Fruit fly (Drosophila melanogaster) whole organism, adult: Measurements from ENCODE around the gene RfC4.

Source experiments
- CG11617 ChIP-seq: fragments of 200-800 bp; sonication (Bioruptor generic); optimal IDR thresholded peaks from 2 replicates; lab custom pipeline; 2017; ENCODE audit warnings: mild to moderate bottlenecking, missing biosample characterization, missing genetic modification reagents, missing genetic modification characterization
- CG12768 ChIP-seq: fragments of 200-800 bp; sonication (Bioruptor generic); optimal IDR thresholded peaks from 2 replicates; lab custom pipeline; 2017; ENCODE audit warnings: missing biosample characterization, missing genetic modification characterization, mild to moderate bottlenecking, moderate library complexity, missing genetic modification reagents
- CG14711 ChIP-seq: fragments of 200-800 bp; sonication (Bioruptor generic); optimal IDR thresholded peaks from 2 replicates; lab custom pipeline; 2018; ENCODE audit warnings: missing biosample characterization, mild to moderate bottlenecking, missing genetic modification characterization, moderate library complexity
- CG1620 ChIP-seq: fragments of 200-800 bp; sonication (Bioruptor generic); optimal IDR thresholded peaks from 2 replicates; lab custom pipeline; 2016; ENCODE audit warnings: missing biosample characterization, missing genetic modification characterization
- CG33017 ChIP-seq: fragments of 200-800 bp; sonication (Bioruptor generic); optimal IDR thresholded peaks from 2 replicates; lab custom pipeline; 2018; ENCODE audit warnings: missing biosample characterization, mild to moderate bottlenecking, missing genetic modification characterization, moderate library complexity
- CG5204 ChIP-seq: fragments of 200-800 bp; sonication (Bioruptor generic); optimal IDR thresholded peaks from 2 replicates; lab custom pipeline; 2016; ENCODE audit warnings: missing biosample characterization, missing genetic modification characterization
- CG7045 ChIP-seq: fragments of 200-800 bp; sonication (Bioruptor generic); optimal IDR thresholded peaks from 2 replicates; lab custom pipeline; 2017; ENCODE audit warnings: missing biosample characterization, mild to moderate bottlenecking, missing genetic modification characterization
- CG7101 ChIP-seq: fragments of 200-800 bp; sonication (Bioruptor generic); optimal IDR thresholded peaks from 2 replicates; lab custom pipeline; 2018; ENCODE audit warnings: missing biosample characterization, mild to moderate bottlenecking, missing genetic modification characterization, moderate library complexity
- Clk ChIP-seq: fragments of 200-800 bp; sonication (Bioruptor generic); optimal IDR thresholded peaks from 2 replicates; lab custom pipeline; 2017; ENCODE audit warnings: missing biosample characterization, missing genetic modification characterization
- Crg-1 ChIP-seq: fragments of 200-800 bp; sonication (Bioruptor generic); optimal IDR thresholded peaks from 2 replicates; lab custom pipeline; 2016; ENCODE audit warnings: missing biosample characterization, missing genetic modification characterization
- Hr96 ChIP-seq: fragments of 200-800 bp; sonication (Bioruptor generic); optimal IDR thresholded peaks from 2 replicates; lab custom pipeline; 2016; ENCODE audit warnings: missing biosample characterization, missing genetic modification characterization
- Mnt ChIP-seq: fragments of 200-800 bp; sonication (Bioruptor generic); optimal IDR thresholded peaks from 2 replicates; lab custom pipeline; 2016; ENCODE audit warnings: missing biosample characterization, mild to moderate bottlenecking, missing genetic modification characterization
- bab1 ChIP-seq: fragments of 200-800 bp; sonication (Bioruptor generic); optimal IDR thresholded peaks from 3 replicates; lab custom pipeline; 2019; ENCODE audit warnings: missing biosample characterization, mild to moderate bottlenecking, missing genetic modification characterization, moderate library complexity
- cic ChIP-seq: fragments of 200-800 bp; sonication (Bioruptor generic); optimal IDR thresholded peaks from 2 replicates; lab custom pipeline; 2017; ENCODE audit warnings: missing biosample characterization, mild to moderate bottlenecking, missing genetic modification characterization, moderate library complexity
- cnc ChIP-seq, 2 experiments: fragments of >200 bp; optimal IDR thresholded peaks; 2 replicates each; lab custom pipeline; 2017
- kay ChIP-seq: fragments of 200-800 bp; sonication (Bioruptor generic); peaks from one replicate; lab custom pipeline; 2016; ENCODE audit warnings: missing biosample characterization, missing genetic modification characterization, borderline replicate concordance
- ovo ChIP-seq: fragments of 200-800 bp; sonication (Bioruptor generic); optimal IDR thresholded peaks from 2 replicates; lab custom pipeline; 2016; ENCODE audit warnings: missing biosample characterization, missing genetic modification characterization
- pad ChIP-seq: fragments of 200-800 bp; sonication (Bioruptor generic); optimal IDR thresholded peaks from 3 replicates; lab custom pipeline; 2017; ENCODE audit warnings: missing biosample characterization, missing genetic modification characterization, mild to moderate bottlenecking, moderate library complexity, missing genetic modification reagents
- tj ChIP-seq: fragments of 200-800 bp; sonication (Bioruptor generic); optimal IDR thresholded peaks from 3 replicates; lab custom pipeline; 2017; ENCODE audit warnings: missing biosample characterization, mild to moderate bottlenecking, missing genetic modification characterization, moderate library complexity
- toe ChIP-seq: fragments of 200-800 bp; sonication (Bioruptor generic); optimal IDR thresholded peaks from 2 replicates; lab custom pipeline; 2016; ENCODE audit warnings: missing biosample characterization, missing genetic modification characterization

The RfC4 gene

dm6 chr3L:4142064-4142463, 6.2 kb upstream of the RfC4 start, which contains the start of gene CG32260:
TSS of gene CG32260 (plus strand) at chr3L:4142364.
- no peak for TF ChIP-seq CG5204 (GFP tag; lab: Kevin White, UChicago)
- no peak for TF ChIP-seq CG12768 (GFP tag; lab: Kevin White, UChicago)
- no peak for TF ChIP-seq CG1620 (GFP tag; lab: Kevin White, UChicago)
- no peak for TF ChIP-seq cic (GFP tag; lab: Kevin White, UChicago)
- TF ChIP-seq tj (GFP tag; lab: Kevin White, UChicago) = no peak
- TF ChIP-seq CG7045 (GFP tag; lab: Kevin White, UChicago) = no peak
- TF ChIP-seq toe (GFP tag; lab: Kevin White, UChicago) = no peak
- no peak for TF ChIP-seq Hr96 (GFP tag; lab: Kevin White, UChicago)
- no peak for TF ChIP-seq Mnt (GFP tag; lab: Kevin White, UChicago)
- no peak for TF ChIP-seq pad (GFP tag; lab: Kevin White, UChicago)
- TF ChIP-seq cnc (optimal IDR thresholded peaks at IDR 0.05; lab: Kevin White, UChicago) = no peak
- TF ChIP-seq kay = no peak
- no peak for TF ChIP-seq ovo (GFP tag; lab: Kevin White, UChicago)
- TF ChIP-seq CG11617 (GFP tag; lab: Kevin White, UChicago) = no peak
- no peak for TF ChIP-seq CG33017 (tag; lab: Kevin White, UChicago)
- TF ChIP-seq Clk (GFP tag; lab: Kevin White, UChicago) = no peak
- no peak for TF ChIP-seq CG14711 (tag; lab: Kevin White, UChicago)
- TF ChIP-seq bab1 (GFP tag; lab: Kevin White, UChicago) = no peak
- TF ChIP-seq CG7101 (tag; lab: Kevin White, UChicago) = no peak

dm6 chr3L:4141167-4141566, 5.3 kb upstream of the RfC4 start, which contains the start of gene Akh:
TSS of gene Akh (plus strand) at chr3L:4141467.
- TF ChIP-seq cnc (optimal IDR thresholded peaks at IDR 0.05; lab: Kevin White, UChicago) (no peak), CG11617 (GFP tag; lab: Kevin White, UChicago) (no peak), CG7101 (tag; lab: Kevin White, UChicago) (no peak), bab1 (GFP tag; lab: Kevin White, UChicago) (no peak), CG1620 (GFP tag; lab: Kevin White, UChicago) (no peak), ovo (GFP tag; lab: Kevin White, UChicago) (no peak), Hr96 (GFP tag; lab: Kevin White, UChicago) (no peak), Mnt (GFP tag; lab: Kevin White, UChicago) (no peak), kay (no peak), CG14711 (tag; lab: Kevin White, UChicago) (no peak), CG12768 (GFP tag; lab: Kevin White, UChicago) (no peak), cic (GFP tag; lab: Kevin White, UChicago) (no peak), toe (GFP tag; lab: Kevin White, UChicago) (no peak), CG33017 (tag; lab: Kevin White, UChicago) (no peak)

- TF ChIP-seq ovo (GFP tag; lab: Kevin White, UChicago) (no peak), CG7045 (GFP tag; lab: Kevin White, UChicago) (no peak), Hr96 (GFP tag; lab: Kevin White, UChicago) (no peak), tj (GFP tag; lab: Kevin White, UChicago) (no peak), toe (GFP tag; lab: Kevin White, UChicago) (no peak), CG7101 (tag; lab: Kevin White, UChicago) (peak; percentile 21), pad (GFP tag; lab: Kevin White, UChicago) (no peak), cnc (optimal IDR thresholded peaks at IDR 0.05; lab: Kevin White, UChicago) (no peak), CG14711 (tag; lab: Kevin White, UChicago) (peak; percentile 12), kay (no peak), CG1620 (GFP tag; lab: Kevin White, UChicago) (peak; percentile 54), CG5204 (GFP tag; lab: Kevin White, UChicago) (no peak), Mnt (GFP tag; lab: Kevin White, UChicago) (peak; percentile 36), CG12768 (GFP tag; lab: Kevin White, UChicago) (no peak), cic (GFP tag; lab: Kevin White, UChicago) (no peak), CG11617 (GFP tag; lab: Kevin White, UChicago) (peak; percentile 35), CG33017 (tag; lab: Kevin White, UChicago) (peak; percentile 24), Clk (GFP tag; lab: Kevin White, UChicago) (no peak), bab1 (GFP tag; lab: Kevin White, UChicago) (peak; percentile 75), Crg-1 (GFP tag; lab: Kevin White, UChicago) (no peak)
Observed at dm6 chr3L:4138804-4139521, 3.1 kb upstream of the RfC4 start, which contains the start of the genes Rop and Ras64B. TSS of gene Rop (minus strand) at chr3L:4138996. TSS of gene Ras64B (plus strand) at chr3L:4139076.

dm6 chr3L:4133724-4134678, 1.8 kb downstream of the RfC4 start, which contains the start of gene ens:
TSS of gene ens (minus strand) at chr3L:4134550.
- TF ChIP-seq cic (GFP tag; lab: Kevin White, UChicago) (peak; percentile 18), CG33017 (tag; lab: Kevin White, UChicago) (no peak), pad (GFP tag; lab: Kevin White, UChicago) (peak; percentile 68), CG7101 (tag; lab: Kevin White, UChicago) (peak; percentile 17), CG1620 (GFP tag; lab: Kevin White, UChicago) (no peak), tj (GFP tag; lab: Kevin White, UChicago) (peak; percentile 15), bab1 (GFP tag; lab: Kevin White, UChicago) (peak; percentile 61), cnc (optimal IDR thresholded peaks at IDR 0.05; lab: Kevin White, UChicago) (no peak), CG7045 (GFP tag; lab: Kevin White, UChicago) (no peak), ovo (GFP tag; lab: Kevin White, UChicago) (no peak)
